Worm (Caenorhabditis elegans) whole organism, L4/young adult: Measurements from ENCODE around the gene F47E1.20.

Source experiments
- dao-5 ChIP-seq: sonication (generic microtip); optimal IDR thresholded peaks from 2 replicates; lab custom pipeline; 2016; ENCODE audit warnings: missing genotype, missing genetic modification characterization, moderate library complexity, missing compliant biosample characterization
- him-1 ChIP-seq: sonication (generic microtip); optimal IDR thresholded peaks from 2 replicates; lab custom pipeline; 2016; ENCODE audit warnings: missing genotype, missing genetic modification reagents, missing genetic modification characterization, missing compliant biosample characterization

DNA sequence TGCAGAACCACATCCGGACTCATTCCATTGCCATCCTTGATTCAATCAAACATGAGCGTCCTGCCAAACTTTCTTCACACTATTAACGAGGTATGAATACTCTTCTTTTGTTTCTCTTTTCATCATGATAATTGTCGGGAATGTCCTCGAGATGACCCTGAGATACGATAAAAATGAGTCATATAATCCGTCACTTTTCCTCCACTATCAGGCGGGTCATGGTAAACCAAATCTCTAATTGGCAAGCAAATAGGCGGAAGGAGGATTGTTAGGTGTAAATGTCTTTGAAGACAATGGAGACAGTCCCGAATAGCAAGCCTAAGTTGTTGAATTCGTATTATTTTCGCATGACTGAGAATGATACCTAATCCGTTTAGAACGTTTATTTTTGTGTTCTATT is 39.9 kb downstream of the F47E1.20 start:
- TF ChIP-seq dao-5 (tag; lab: Kevin White, UChicago) (no peak), him-1 (tag; lab: Kevin White, UChicago) (no peak)
